Worm (Caenorhabditis elegans): ENCODE measurements around the gene mog-3.

The mog-3 gene

DNA sequence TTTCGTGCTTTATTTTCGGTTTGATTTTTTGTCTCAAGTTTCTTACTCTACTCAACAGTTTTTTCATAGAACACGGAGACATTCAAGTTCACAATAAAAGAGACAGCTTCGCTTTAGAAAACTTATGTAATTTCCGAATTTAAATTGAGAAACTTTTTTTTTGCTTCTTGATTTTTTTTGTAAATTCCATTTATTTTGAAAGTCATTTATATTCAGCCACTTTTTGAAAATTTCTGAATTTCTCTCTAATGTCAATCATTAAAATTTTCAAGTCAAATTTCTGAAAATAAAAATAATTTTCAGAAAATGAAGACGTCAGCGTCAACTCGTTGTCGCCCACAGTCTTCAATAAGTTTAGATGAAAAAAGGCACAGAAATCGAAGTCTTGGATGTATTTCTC lies 20.5 kb upstream of the mog-3 start, which contains the start of gene T15B12.1:
Gene T15B12.1, plus strand, starts transcription at position 301 of the 400 bp plus-strand sequence.
- TF ChIP-seq zip-2 (tag; optimal IDR thresholded peaks at IDR 0.05): no peak
- TF ChIP-seq fkh-10 (GFP tag; optimal IDR thresholded peaks at IDR 0.05): peak; percentile 31
- TF ChIP-seq lin-13 (GFP tag; optimal IDR thresholded peaks at IDR 0.05): no peak

DNA sequence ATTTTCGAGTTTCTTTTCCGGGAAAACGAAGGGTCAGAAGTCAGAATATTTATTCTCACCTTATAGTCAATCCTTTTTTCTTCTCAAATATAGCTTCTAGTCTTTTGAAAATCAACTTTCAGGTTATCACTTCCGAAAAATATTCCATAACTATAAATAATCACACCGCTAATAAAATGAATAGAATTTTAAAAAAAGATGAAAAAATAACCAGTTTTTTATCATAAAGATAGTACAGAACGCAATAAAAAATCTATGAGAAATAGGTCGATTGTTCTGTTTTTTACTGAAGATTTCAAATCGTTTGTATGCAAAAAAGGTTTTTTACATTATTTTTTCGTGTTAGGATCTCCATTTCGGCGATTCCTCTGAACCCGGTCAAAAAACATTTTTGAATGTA lies 18.2 kb upstream of the mog-3 start:
- TF ChIP-seq nhr-10 (tag; optimal IDR thresholded peaks at IDR 0.05) (no peak), spr-3 (GFP tag; optimal IDR thresholded peaks at IDR 0.05) (no peak), ztf-11 (tag; optimal IDR thresholded peaks at IDR 0.05) (no peak), ZK337.2 (GFP tag; IDR thresholded peaks at IDR 0.05) (no peak), D1046.2 (GFP tag; IDR thresholded peaks at IDR 0.05) (no peak), aha-1 (tag) (peak; percentile 26), spr-1 (tag; optimal IDR thresholded peaks at IDR 0.05) (no peak), lin-1 (GFP tag; IDR thresholded peaks at IDR 0.05) (no peak), lin-29 (GFP tag; IDR thresholded peaks at IDR 0.05) (no peak), ama-1 (optimal IDR thresholded peaks at IDR 0.05) (no peak), daf-12 (tag; optimal IDR thresholded peaks at IDR 0.05) (no peak), dmd-9 (GFP tag; IDR thresholded peaks at IDR 0.05) (no peak), nhr-41 (GFP tag; IDR thresholded peaks at IDR 0.05) (no peak), dve-1 (tag; optimal IDR thresholded peaks at IDR 0.05; ENCODE audit: insufficient read depth) (no peak), pqm-1 (tag; optimal IDR thresholded peaks at IDR 0.05) (no peak), unc-62 (GFP tag; optimal IDR thresholded peaks at IDR 0.05 in 1 of 2) (peak in 1 of 2 experiments; percentile 95), unc-62 (tag; optimal IDR thresholded peaks at IDR 0.05) (no peak)

DNA sequence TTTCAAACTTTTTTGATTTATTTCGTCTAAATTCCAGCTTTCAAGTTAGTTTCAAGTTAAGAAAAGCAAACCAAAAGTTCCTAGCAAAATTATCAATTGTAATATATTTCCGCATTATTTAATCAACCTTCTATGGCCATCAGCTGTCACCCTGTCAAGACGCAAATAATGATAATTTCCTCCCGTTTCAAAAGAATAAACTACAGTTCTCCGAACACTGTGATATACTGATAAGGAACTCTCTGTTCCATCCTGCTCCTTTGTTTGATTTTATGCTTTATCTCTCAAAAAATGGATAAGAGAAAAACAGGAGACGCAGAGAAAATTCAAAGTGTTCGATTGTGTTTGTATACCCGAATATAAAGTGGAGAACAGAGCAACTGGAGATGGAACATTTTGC lies 17.1 kb upstream of the mog-3 start:
- no peak for TF ChIP-seq ceh-20 (GFP tag; IDR thresholded peaks at IDR 0.05)
- no peak for TF ChIP-seq lir-3 (tag; optimal IDR thresholded peaks at IDR 0.05)
- no peak for TF ChIP-seq daf-16 (GFP tag; optimal IDR thresholded peaks at IDR 0.05)
- no peak for TF ChIP-seq daf-16 (tag; optimal IDR thresholded peaks at IDR 0.05)
- peak; percentile 64 for TF ChIP-seq dmd-6 (GFP tag; IDR thresholded peaks at IDR 0.05)
- TF ChIP-seq hlh-11 (tag; optimal IDR thresholded peaks at IDR 0.05): peak; percentile 64
- peak; percentile 31; the same call in 1 of the 2 replicates for TF ChIP-seq lin-1 (GFP tag; IDR thresholded peaks at IDR 0.05)
- TF ChIP-seq nhr-28 (tag; optimal IDR thresholded peaks at IDR 0.05): peak; percentile 34
- peak; percentile 80 for TF ChIP-seq dve-1 (tag; optimal IDR thresholded peaks at IDR 0.05; ENCODE audit: insufficient read depth)
- TF ChIP-seq php-3 (GFP tag; IDR thresholded peaks at IDR 0.05): 0 out of 2 replicates have a peak, but pooled peaks have one; percentile 33
- peak; percentile 47; the same call in 1 of the 2 replicates for TF ChIP-seq tra-1 (GFP tag; IDR thresholded peaks at IDR 0.05)
- TF ChIP-seq pqm-1 (tag; optimal IDR thresholded peaks at IDR 0.05): peak; percentile 85
- peak; percentile 13 for TF ChIP-seq nhr-102 (tag; optimal IDR thresholded peaks at IDR 0.05)
- TF ChIP-seq nhr-48 (tag; optimal IDR thresholded peaks at IDR 0.05): no peak

DNA sequence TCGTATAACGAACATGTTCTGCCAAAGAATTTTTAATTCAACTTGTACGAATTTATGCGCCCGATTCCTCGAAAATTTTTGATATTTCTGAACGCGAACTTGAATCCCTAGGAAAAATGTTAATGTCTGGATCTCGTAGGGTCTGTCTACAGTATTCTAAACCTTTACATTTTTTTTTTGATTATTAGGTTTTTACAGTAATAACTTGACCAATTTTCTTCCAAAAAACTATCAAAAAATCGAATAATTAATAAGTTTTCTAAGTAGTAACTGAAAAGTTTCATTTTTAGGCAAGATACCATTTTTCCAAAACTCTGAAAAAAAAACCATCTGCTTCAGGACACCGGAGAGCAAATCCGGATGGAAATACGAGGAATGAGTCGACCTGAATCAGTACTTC lies 14.1 kb upstream of the mog-3 start:
- TF ChIP-seq lin-38 (GFP tag; IDR thresholded peaks at IDR 0.05): no peak
- TF ChIP-seq fos-1 (tag; optimal IDR thresholded peaks at IDR 0.05): no peak
- no peak for TF ChIP-seq T20F7.1 (GFP tag; optimal IDR thresholded peaks at IDR 0.05)
- no peak for TF ChIP-seq ctbp-1 (GFP tag; IDR thresholded peaks at IDR 0.05)
- no peak for TF ChIP-seq lin-15B (tag; optimal IDR thresholded peaks at IDR 0.05)
- TF ChIP-seq unc-62 (GFP tag; optimal IDR thresholded peaks at IDR 0.05 in 1 of 2): peak in 1 of 2 experiments; percentile 92
- TF ChIP-seq unc-62 (tag; optimal IDR thresholded peaks at IDR 0.05): no peak
- TF ChIP-seq php-3 (GFP tag; IDR thresholded peaks at IDR 0.05): no peak
- no peak for TF ChIP-seq duxl-1 (tag; optimal IDR thresholded peaks at IDR 0.05; ENCODE audit: poor library complexity)
